Worm (Caenorhabditis elegans): ENCODE results near the gene abu-4.
A peak's percentile ranks its signal among the peaks of the same experiment; 100 is the strongest.

abu-4 gene

ce11 chrV:2277260-2277659 is 2.6 kb downstream of the abu-4 start:
- 0 out of 2 replicates have a peak, but pooled peaks have one; percentile 43 for TF ChIP-seq Y48G9A.11 (GFP tag; IDR thresholded peaks at IDR 0.05)
- no peak for TF ChIP-seq lin-38 (GFP tag; IDR thresholded peaks at IDR 0.05)
- peak; percentile 34 for TF ChIP-seq hlh-30 (tag; optimal IDR thresholded peaks at IDR 0.05; ENCODE audit: insufficient read depth)
- TF ChIP-seq F44E2.7 (GFP tag; IDR thresholded peaks at IDR 0.05), result no peak
- no peak for TF ChIP-seq mxl-2 (GFP tag; conservative IDR thresholded peaks at IDR 0.05)
- no peak for TF ChIP-seq tra-1 (GFP tag; IDR thresholded peaks at IDR 0.05)
- TF ChIP-seq lin-13 (GFP tag; optimal IDR thresholded peaks at IDR 0.05), result peak; percentile 26
- TF ChIP-seq Y75B8A.6 (GFP tag; IDR thresholded peaks at IDR 0.05), result no peak
- TF ChIP-seq lim-7 (GFP tag; IDR thresholded peaks at IDR 0.05), result no peak
- TF ChIP-seq fkh-10 (GFP tag; optimal IDR thresholded peaks at IDR 0.05), result no peak
- TF ChIP-seq dve-1 (tag; optimal IDR thresholded peaks at IDR 0.05; ENCODE audit: insufficient read depth), result peak; percentile 3
- no peak for TF ChIP-seq ceh-62 (tag; optimal IDR thresholded peaks at IDR 0.05)

ce11 chrV:2278052-2278451 is 3.4 kb downstream of the abu-4 start, which contains the start of gene nhr-59:
Gene nhr-59, minus strand, starts transcription at chrV:2278265.
- TF ChIP-seq zfp-3 (GFP tag; conservative IDR thresholded peaks at IDR 0.05) (no peak), aha-1 (tag) (peak; percentile 23), dmd-6 (GFP tag; IDR thresholded peaks at IDR 0.05) (peak; percentile 26; the same call in 1 of the 2 replicates), pqm-1 (tag; optimal IDR thresholded peaks at IDR 0.05) (peak; percentile 17), hlh-30 (tag; optimal IDR thresholded peaks at IDR 0.05; ENCODE audit: insufficient read depth) (peak; percentile 81), mes-2 (tag; optimal IDR thresholded peaks at IDR 0.05; ENCODE audit: poor library complexity, severe bottlenecking) (peak; percentile 7), Y105C5A.15 (GFP tag; IDR thresholded peaks at IDR 0.05) (no peak), daf-8 (GFP tag; IDR thresholded peaks at IDR 0.05) (no peak), nhr-28 (tag; optimal IDR thresholded peaks at IDR 0.05) (peak; percentile 88), mdl-1 (tag; optimal IDR thresholded peaks at IDR 0.05) (peak in 1 of 2 experiments; percentile 9), hlh-11 (tag; optimal IDR thresholded peaks at IDR 0.05) (peak; percentile 42)

- TF ChIP-seq dmd-6 (GFP tag; IDR thresholded peaks at IDR 0.05), result no peak
- TF ChIP-seq unc-62 (GFP tag; optimal IDR thresholded peaks at IDR 0.05 in 1 of 2), result peak in 1 of 2 experiments; percentile 69
- no peak for TF ChIP-seq unc-62 (tag; optimal IDR thresholded peaks at IDR 0.05)
- TF ChIP-seq dmd-8 (GFP tag; IDR thresholded peaks at IDR 0.05), result no peak
Observed at ce11 chrV:2278543-2278942, 3.9 kb downstream of the abu-4 start, which contains the start of gene fbxa-137. Gene fbxa-137, plus strand, starts transcription at chrV:2278816.

- TF ChIP-seq spr-1 (tag; optimal IDR thresholded peaks at IDR 0.05) (no peak), aha-1 (tag) (peak; percentile 90), dve-1 (tag; optimal IDR thresholded peaks at IDR 0.05; ENCODE audit: insufficient read depth) (peak; percentile 55), ceh-62 (tag; optimal IDR thresholded peaks at IDR 0.05) (no peak), mep-1 (tag; optimal IDR thresholded peaks at IDR 0.05) (peak; percentile 62), unc-130 (GFP tag; optimal IDR thresholded peaks at IDR 0.05) (no peak), madf-5 (GFP tag; IDR thresholded peaks at IDR 0.05) (no peak), mdl-1 (tag; optimal IDR thresholded peaks at IDR 0.05) (peak in 1 of 2 experiments; percentile 58), mes-2 (tag; optimal IDR thresholded peaks at IDR 0.05; ENCODE audit: poor library complexity, severe bottlenecking) (peak; percentile 68), nhr-6 (tag; optimal IDR thresholded peaks at IDR 0.05) (peak; percentile 21), daf-16 (GFP tag; optimal IDR thresholded peaks at IDR 0.05) (no peak), daf-16 (tag; optimal IDR thresholded peaks at IDR 0.05) (peak; percentile 49), hmg-1.1 (GFP tag; IDR thresholded peaks at IDR 0.05) (0 out of 2 replicates have a peak, but pooled peaks have one; percentile 28), pqm-1 (tag; optimal IDR thresholded peaks at IDR 0.05) (peak; percentile 57), lin-39 (tag; optimal IDR thresholded peaks at IDR 0.05) (no peak), hlh-30 (tag; optimal IDR thresholded peaks at IDR 0.05; ENCODE audit: insufficient read depth) (peak; percentile 47), hif-1 (tag; optimal IDR thresholded peaks at IDR 0.05) (peak in 1 of 2 experiments; percentile 12), ztf-7 (tag; optimal IDR thresholded peaks at IDR 0.05) (no peak), lsy-2 (tag; optimal IDR thresholded peaks at IDR 0.05) (peak in 1 of 2 experiments; percentile 54), nhr-28 (tag; optimal IDR thresholded peaks at IDR 0.05) (peak; percentile 81), dmd-6 (GFP tag; IDR thresholded peaks at IDR 0.05) (no peak; the same call in 1 of the 2 replicates)
Observed at ce11 chrV:2281499-2281898, 6.9 kb downstream of the abu-4 start, which contains the start of gene nhr-228. Gene nhr-228, plus strand, starts transcription at chrV:2281759.

Data from whole organism, L4 larva.